Worm (Caenorhabditis elegans) whole organism, late embryonic: ENCODE measurements around the gene Y62E10A.19.

Experiments
- ahr-1 ChIP-seq: sonication (generic microtip); optimal IDR thresholded peaks from 2 replicates; lab custom pipeline; 2016; ENCODE audit warnings: missing genetic modification characterization, missing compliant biosample characterization
- hlh-30 ChIP-seq: sonication (generic microtip); optimal IDR thresholded peaks from 2 replicates; lab custom pipeline; 2017; ENCODE audit warnings: antibody characterized with exemption, missing genetic modification characterization, missing compliant biosample characterization; ENCODE audit not compliant: insufficient read depth
- hlh-6 ChIP-seq: sonication (generic microtip); optimal IDR thresholded peaks from 2 replicates; lab custom pipeline; 2016; ENCODE audit warnings: missing genotype, missing genetic modification characterization, missing compliant biosample characterization
- nhr-11 ChIP-seq: fragments of 150-350 bp; optimal IDR thresholded peaks from 2 replicates; lab custom pipeline; 2014; ENCODE audit warnings: missing biosample characterization, missing genetic modification characterization
- pag-3 ChIP-seq: sonication (generic microtip); optimal IDR thresholded peaks from 2 replicates; lab custom pipeline; 2016; ENCODE audit warnings: missing compliant biosample characterization, missing genetic modification characterization, borderline replicate concordance
- pha-4 ChIP-seq: fragments of 150-350 bp; optimal IDR thresholded peaks from 2 replicates; lab custom pipeline; 2018; ENCODE audit warnings: missing biosample characterization, missing genetic modification reagents, missing genetic modification characterization
- pqm-1 ChIP-seq: sonication (generic microtip); optimal IDR thresholded peaks from 2 replicates; lab custom pipeline; 2016; ENCODE audit warnings: missing genetic modification characterization, missing compliant biosample characterization
- ref-2 ChIP-seq: sonication (generic microtip); optimal IDR thresholded peaks from 2 replicates; lab custom pipeline; 2016; ENCODE audit warnings: missing genetic modification characterization, missing compliant biosample characterization
- unc-42 ChIP-seq: sonication (generic microtip); optimal IDR thresholded peaks from 2 replicates; lab custom pipeline; 2016; ENCODE audit warnings: missing genotype, missing genetic modification characterization, missing compliant biosample characterization

ce11 chrIV:13374918-13375317 lies 33.2 kb downstream of the Y62E10A.19 start:
- TF ChIP-seq nhr-11: no peak
- TF ChIP-seq unc-42 (tag; lab: Kevin White, UChicago): no peak
- no peak for TF ChIP-seq hlh-6
- TF ChIP-seq pha-4 (tag; lab: Kevin White, UChicago): no peak
- no peak for TF ChIP-seq ahr-1
- TF ChIP-seq hlh-30 (tag; lab: Kevin White, UChicago): no peak
- TF ChIP-seq ref-2 (tag; lab: Kevin White, UChicago): no peak
- TF ChIP-seq pqm-1 (tag; lab: Kevin White, UChicago): no peak
- no peak for TF ChIP-seq pag-3
